Fruit fly (Drosophila melanogaster): ENCODE measurements around the gene Reph.

Gene Reph

DNA sequence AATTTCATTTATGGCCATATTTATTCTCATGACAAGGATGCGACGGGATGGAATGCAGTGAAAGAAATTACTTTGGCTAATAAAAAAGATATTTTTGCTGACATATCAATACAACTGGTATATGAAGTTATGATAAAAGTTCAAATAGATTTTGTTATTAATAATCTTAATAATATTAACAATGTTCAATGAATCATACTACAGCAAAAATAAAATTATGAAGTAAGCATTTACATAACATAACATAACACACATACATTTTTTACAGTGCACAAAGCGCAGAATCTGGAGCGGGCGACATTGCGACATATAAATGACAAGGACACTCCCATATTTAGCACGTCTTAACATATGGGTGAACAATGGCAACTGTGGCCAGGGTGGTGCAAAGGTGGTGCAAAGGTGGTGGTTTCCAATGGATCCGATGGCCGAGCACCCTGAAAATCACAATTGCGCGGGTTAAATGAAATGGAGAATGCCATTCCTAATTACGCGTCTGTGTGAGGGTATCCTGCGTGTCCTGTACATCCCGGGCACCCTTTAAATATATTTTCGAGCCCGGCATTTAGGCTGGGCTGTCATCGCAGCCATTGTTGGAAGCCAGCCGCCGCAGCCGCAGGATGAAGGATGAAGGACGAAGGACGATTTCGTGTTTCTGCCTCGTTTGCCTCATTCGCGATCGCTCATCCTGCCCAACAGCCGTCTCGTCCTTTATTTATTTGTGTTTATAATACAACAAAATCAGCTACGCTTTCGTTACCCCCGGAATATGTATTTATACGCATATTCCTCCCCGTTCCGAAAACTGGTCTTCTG, 41.8 kb downstream of the Reph start (continued):
- TF ChIP-seq ERR (GFP tag; optimal IDR thresholded peaks at IDR 0.05) (no peak), D (optimal IDR thresholded peaks at IDR 0.05) (peak; percentile 28), D (GFP tag; optimal IDR thresholded peaks at IDR 0.05) (peak; percentile 4), sim (GFP tag; IDR thresholded peaks at IDR 0.05) (no peak), pros (GFP tag; optimal IDR thresholded peaks at IDR 0.05) (peak; percentile 77), stc (GFP tag; IDR thresholded peaks at IDR 0.05) (no peak), gfzf (GFP tag; optimal IDR thresholded peaks at IDR 0.05) (no peak), CG4854 (GFP tag; optimal IDR thresholded peaks at IDR 0.05) (no peak), CG10321 (GFP tag; IDR thresholded peaks at IDR 0.05) (no peak), ham (GFP tag; IDR thresholded peaks at IDR 0.05) (no peak), HLHmδ (GFP tag; optimal IDR thresholded peaks at IDR 0.05) (no peak), Ssrp (tag; optimal IDR thresholded peaks at IDR 0.05) (peak; percentile 33), vvl (GFP tag; IDR thresholded peaks at IDR 0.05) (no peak), CG13296 (GFP tag; optimal IDR thresholded peaks at IDR 0.05) (no peak), tll (GFP tag; optimal IDR thresholded peaks at IDR 0.05) (no peak), dmrt11E (tag; optimal IDR thresholded peaks at IDR 0.05) (peak; percentile 74), btn (GFP tag; optimal IDR thresholded peaks at IDR 0.05) (no peak), MESR4 (GFP tag; optimal IDR thresholded peaks at IDR 0.05) (no peak), shn (GFP tag; optimal IDR thresholded peaks at IDR 0.05) (no peak), CG13287 (GFP tag; IDR thresholded peaks at IDR 0.05; ENCODE audit: partially characterized antibody) (no peak), Tbp (GFP tag; optimal IDR thresholded peaks at IDR 0.05) (no peak), Abd-B (GFP tag; optimal IDR thresholded peaks at IDR 0.05) (no peak), Fer1 (GFP tag; optimal IDR thresholded peaks at IDR 0.05) (no peak), CG6791 (GFP tag; IDR thresholded peaks at IDR 0.05; ENCODE audit: partially characterized antibody) (no peak), al (GFP tag; IDR thresholded peaks at IDR 0.05) (no peak), CkIIα-i1 (GFP tag; IDR thresholded peaks at IDR 0.05) (no peak), Dbx (GFP tag; IDR thresholded peaks at IDR 0.05) (no peak), CG11398 (GFP tag; optimal IDR thresholded peaks at IDR 0.05) (no peak), Sry-δ (GFP tag; optimal IDR thresholded peaks at IDR 0.05) (no peak), CTCF (GFP tag; optimal IDR thresholded peaks at IDR 0.05) (no peak), CG8290 (GFP tag; optimal IDR thresholded peaks at IDR 0.05) (no peak), CG8290 (tag; optimal IDR thresholded peaks at IDR 0.05) (no peak), TFAM (GFP tag; optimal IDR thresholded peaks at IDR 0.05) (no peak), Rx (GFP tag; IDR thresholded peaks at IDR 0.05) (no peak), repo (GFP tag; optimal IDR thresholded peaks at IDR 0.05) (no peak), bowl (GFP tag; IDR thresholded peaks at IDR 0.05) (no peak), gem (tag; optimal IDR thresholded peaks at IDR 0.05) (peak; percentile 63), GATAe (GFP tag; conservative IDR thresholded peaks at IDR 0.05) (no peak), insv (GFP tag; optimal IDR thresholded peaks at IDR 0.05) (no peak), CG4282 (GFP tag; optimal IDR thresholded peaks at IDR 0.05) (no peak), CG8944 (GFP tag; optimal IDR thresholded peaks at IDR 0.05) (no peak), Gug (GFP tag; IDR thresholded peaks at IDR 0.05) (no peak), CG11560 (tag; IDR thresholded peaks at IDR 0.05) (no peak), HmgZ (tag; optimal IDR thresholded peaks at IDR 0.05) (no peak), Dref (GFP tag; IDR thresholded peaks at IDR 0.05) (no peak), Chrac-16 (GFP tag; optimal IDR thresholded peaks at IDR 0.05) (peak; percentile 3), CG10274 (GFP tag; optimal IDR thresholded peaks at IDR 0.05) (no peak), Scr (GFP tag; IDR thresholded peaks at IDR 0.05; ENCODE audit: partially characterized antibody) (no peak), Nf-YC (tag; optimal IDR thresholded peaks at IDR 0.05) (peak; percentile 71), ems (GFP tag; optimal IDR thresholded peaks at IDR 0.05) (no peak), Antp (GFP tag; optimal IDR thresholded peaks at IDR 0.05) (no peak), CG10366 (GFP tag; IDR thresholded peaks at IDR 0.05) (no peak)
